Worm (Caenorhabditis elegans) whole organism, early embryonic: ENCODE data around the gene ect-2.

Experiments used
- aly-1 ChIP-seq: sonication (generic microtip); optimal IDR thresholded peaks from 2 replicates; lab custom pipeline; 2016; ENCODE audit warnings: missing genetic modification characterization, missing compliant biosample characterization
- ets-7 ChIP-seq: sonication (generic microtip); optimal IDR thresholded peaks from 2 replicates; lab custom pipeline; 2016; ENCODE audit warnings: missing genotype, missing genetic modification characterization, missing compliant biosample characterization
- flt-1 ChIP-seq: fragments of 200-800 bp; sonication (Bioruptor generic); IDR thresholded peaks from 2 replicates; pipeline ENCODE4 v1.3.6; 2022; ENCODE audit warnings: missing genetic modification characterization, missing compliant biosample characterization
- hmg-4 ChIP-seq: fragments of 200-800 bp; sonication (Bioruptor generic); optimal IDR thresholded peaks from 2 replicates; lab custom pipeline; 2018; ENCODE audit warnings: mild to moderate bottlenecking, missing genetic modification characterization, missing compliant biosample characterization
- hnd-1 ChIP-seq: sonication (generic microtip); optimal IDR thresholded peaks from 2 replicates; lab custom pipeline; 2016; ENCODE audit warnings: missing genetic modification characterization, missing compliant biosample characterization
- pes-1 ChIP-seq: fragments of 200-800 bp; sonication (Bioruptor generic); IDR thresholded peaks from 2 replicates; pipeline ENCODE4 v1.3.6; 2022; ENCODE audit warnings: missing genetic modification reagents, missing genetic modification characterization, missing compliant biosample characterization
- scrt-1 ChIP-seq: fragments of 200-800 bp; sonication (Bioruptor generic); IDR thresholded peaks from 2 replicates; pipeline ENCODE4 v1.3.6; 2022; ENCODE audit warnings: missing genetic modification characterization, missing compliant biosample characterization
- tbx-11 ChIP-seq: fragments of 200-800 bp; sonication (Bioruptor generic); IDR thresholded peaks from 2 replicates; pipeline ENCODE4 v1.3.6; 2022; ENCODE audit warnings: missing genetic modification characterization, missing compliant biosample characterization
- tra-4 ChIP-seq: sonication (generic microtip); optimal IDR thresholded peaks from 2 replicates; lab custom pipeline; 2017; ENCODE audit warnings: missing genetic modification characterization, missing compliant biosample characterization

- TF ChIP-seq flt-1 (GFP tag; lab: Robert Waterston, UW) (no peak), pes-1 (no peak), hnd-1 (tag; lab: Kevin White, UChicago) (no peak), scrt-1 (no peak), aly-1 (no peak), tra-4 (tag; lab: Kevin White, UChicago) (no peak), tbx-11 (GFP tag; lab: Robert Waterston, UW) (no peak), hmg-4 (no peak), ets-7 (tag; lab: Kevin White, UChicago) (no peak)
Observed at ce11 chrII:10769291-10769690, 14.5 kb downstream of the ect-2 start.
